Worm (Caenorhabditis elegans) whole organism, early embryonic: Measurements from ENCODE around the gene C08E8.3.

Experiments
- B0310.2 ChIP-seq: sonication (generic microtip); optimal IDR thresholded peaks from 2 replicates; lab custom pipeline; 2016; ENCODE audit warnings: mild to moderate bottlenecking, missing genetic modification characterization, missing compliant biosample characterization
- F13C5.2 ChIP-seq: sonication (generic microtip); optimal IDR thresholded peaks from 2 replicates; lab custom pipeline; 2017; ENCODE audit warnings: mild to moderate bottlenecking, missing genetic modification characterization, inconsistent platforms, missing compliant biosample characterization
- aly-1 ChIP-seq: sonication (generic microtip); optimal IDR thresholded peaks from 2 replicates; lab custom pipeline; 2016; ENCODE audit warnings: missing genetic modification characterization, missing compliant biosample characterization
- ama-1 ChIP-seq: fragments of 150-350 bp; optimal IDR thresholded peaks from 2 replicates; lab custom pipeline; 2014
- ceh-13 ChIP-seq: fragments of 200-800 bp; sonication (Bioruptor generic); optimal IDR thresholded peaks from 2 replicates; lab custom pipeline; 2018; ENCODE audit warnings: mild to moderate bottlenecking, missing genetic modification characterization, missing compliant biosample characterization
- ceh-36 ChIP-seq: sonication (generic microtip); optimal IDR thresholded peaks from 2 replicates; lab custom pipeline; 2016; ENCODE audit warnings: missing genetic modification characterization, inconsistent platforms, missing compliant biosample characterization
- ets-7 ChIP-seq: sonication (generic microtip); optimal IDR thresholded peaks from 2 replicates; lab custom pipeline; 2016; ENCODE audit warnings: missing genotype, missing genetic modification characterization, missing compliant biosample characterization
- flt-1 ChIP-seq: fragments of 200-800 bp; sonication (Bioruptor generic); IDR thresholded peaks from 2 replicates; pipeline ENCODE4 v1.3.6; 2022; ENCODE audit warnings: missing genetic modification characterization, missing compliant biosample characterization
- hmbx-1 ChIP-seq: sonication (generic microtip); optimal IDR thresholded peaks from 2 replicates; lab custom pipeline; 2016; ENCODE audit warnings: mild to moderate bottlenecking, missing genetic modification characterization, missing compliant biosample characterization
- hmg-4 ChIP-seq: fragments of 200-800 bp; sonication (Bioruptor generic); optimal IDR thresholded peaks from 2 replicates; lab custom pipeline; 2018; ENCODE audit warnings: mild to moderate bottlenecking, missing genetic modification characterization, missing compliant biosample characterization
- scrt-1 ChIP-seq: fragments of 200-800 bp; sonication (Bioruptor generic); IDR thresholded peaks from 2 replicates; pipeline ENCODE4 v1.3.6; 2022; ENCODE audit warnings: missing genetic modification characterization, missing compliant biosample characterization
- tbx-11 ChIP-seq: fragments of 200-800 bp; sonication (Bioruptor generic); IDR thresholded peaks from 2 replicates; pipeline ENCODE4 v1.3.6; 2022; ENCODE audit warnings: missing genetic modification characterization, missing compliant biosample characterization
- tra-4 ChIP-seq: sonication (generic microtip); optimal IDR thresholded peaks from 2 replicates; lab custom pipeline; 2017; ENCODE audit warnings: missing genetic modification characterization, missing compliant biosample characterization

DNA sequence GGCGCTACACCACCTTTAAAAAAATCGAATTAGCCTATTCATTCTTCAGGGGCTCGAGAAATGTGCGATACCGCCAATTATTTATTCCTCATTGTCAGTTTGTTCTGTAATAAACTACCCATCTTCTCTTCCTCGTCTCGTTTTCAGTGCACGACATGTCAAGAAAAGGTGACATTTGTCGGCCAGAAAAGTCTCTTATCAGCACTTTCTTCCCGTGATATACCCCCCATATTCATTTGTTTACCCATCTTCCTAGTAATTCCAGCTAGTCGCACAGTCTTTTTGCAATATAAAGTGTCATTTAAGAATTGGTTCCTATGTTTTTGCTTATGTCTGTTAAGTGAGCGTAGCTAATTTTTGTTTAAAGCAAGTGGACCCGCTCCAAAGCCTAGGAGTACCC, 25.4 kb upstream of the C08E8.3 start:
- TF ChIP-seq ceh-13, result no peak
- no peak for TF ChIP-seq ama-1 (lab: Kevin White, UChicago)
- no peak for TF ChIP-seq flt-1 (GFP tag; lab: Robert Waterston, UW)
- no peak for TF ChIP-seq hmbx-1 (tag; lab: Kevin White, UChicago)
- no peak for TF ChIP-seq aly-1 (tag; lab: Kevin White, UChicago)
- TF ChIP-seq tra-4, result no peak
- TF ChIP-seq B0310.2, result no peak
- TF ChIP-seq tbx-11, result no peak
- no peak for TF ChIP-seq F13C5.2 (tag; lab: Kevin White, UChicago)
- TF ChIP-seq ets-7, result no peak
- no peak for TF ChIP-seq scrt-1 (GFP tag; lab: Robert Waterston, UW)
- no peak for TF ChIP-seq ceh-36
- no peak for TF ChIP-seq hmg-4 (GFP tag; lab: Kevin White, UChicago)
